Worm (Caenorhabditis elegans) whole organism, late embryonic: ENCODE measurements around the gene cnc-2.

Experiments used
- C08G9.2 ChIP-seq: sonication (generic microtip); optimal IDR thresholded peaks from 2 replicates; lab custom pipeline; 2016; ENCODE audit warnings: mild to moderate bottlenecking, missing genetic modification characterization, moderate library complexity, missing compliant biosample characterization
- F13H6.1 ChIP-seq: sonication (generic microtip); optimal IDR thresholded peaks from 2 replicates; lab custom pipeline; 2016; ENCODE audit warnings: missing genetic modification characterization, missing compliant biosample characterization
- K02D7.2 ChIP-seq: sonication (generic microtip); optimal IDR thresholded peaks from 2 replicates; lab custom pipeline; 2017; ENCODE audit warnings: mild to moderate bottlenecking, missing genetic modification characterization, missing compliant biosample characterization
- Y22D7AL.16 ChIP-seq: sonication (generic microtip); optimal IDR thresholded peaks from 2 replicates; lab custom pipeline; 2016; ENCODE audit warnings: missing genetic modification characterization, missing compliant biosample characterization
- ahr-1 ChIP-seq: sonication (generic microtip); optimal IDR thresholded peaks from 2 replicates; lab custom pipeline; 2016; ENCODE audit warnings: missing genetic modification characterization, missing compliant biosample characterization
- ceh-14 ChIP-seq: sonication (generic microtip); optimal IDR thresholded peaks from 2 replicates; lab custom pipeline; 2016; ENCODE audit warnings: missing genotype, missing genetic modification characterization, missing compliant biosample characterization
- ceh-18 ChIP-seq: sonication (generic microtip); optimal IDR thresholded peaks from 2 replicates; lab custom pipeline; 2016; ENCODE audit warnings: missing genetic modification characterization, missing compliant biosample characterization
- ceh-22 ChIP-seq: sonication (generic microtip); optimal IDR thresholded peaks from 2 replicates; lab custom pipeline; 2017; ENCODE audit warnings: missing biosample characterization, missing genetic modification characterization
- ceh-24 ChIP-seq: sonication (generic microtip); optimal IDR thresholded peaks from 2 replicates; lab custom pipeline; 2016; ENCODE audit warnings: mild to moderate bottlenecking, missing genetic modification characterization, missing compliant biosample characterization
- ceh-31 ChIP-seq: sonication (generic microtip); optimal IDR thresholded peaks from 2 replicates; lab custom pipeline; 2016; ENCODE audit warnings: missing genetic modification characterization, missing compliant biosample characterization
- ceh-34 ChIP-seq: sonication (generic microtip); optimal IDR thresholded peaks from 2 replicates; lab custom pipeline; 2016; ENCODE audit warnings: mild to moderate bottlenecking, missing genetic modification characterization, missing compliant biosample characterization
- dve-1 ChIP-seq: sonication (generic microtip); optimal IDR thresholded peaks from 2 replicates; lab custom pipeline; 2017; ENCODE audit warnings: antibody characterized with exemption, mild to moderate bottlenecking, missing genetic modification characterization, missing compliant biosample characterization
- ets-4 ChIP-seq: sonication (generic microtip); optimal IDR thresholded peaks from 2 replicates; lab custom pipeline; 2016; ENCODE audit warnings: missing genetic modification characterization, missing compliant biosample characterization
- eyg-1 ChIP-seq: sonication (generic microtip); optimal IDR thresholded peaks from 2 replicates; lab custom pipeline; 2016; ENCODE audit warnings: missing genotype, missing genetic modification characterization, missing compliant biosample characterization
- fax-1 ChIP-seq: sonication (generic microtip); optimal IDR thresholded peaks from 2 replicates; lab custom pipeline; 2016; ENCODE audit warnings: missing genotype, missing genetic modification characterization, missing compliant biosample characterization
- fkh-10 ChIP-seq: fragments of 150-350 bp; optimal IDR thresholded peaks from 2 replicates; lab custom pipeline; 2014; ENCODE audit warnings: missing biosample characterization, missing genetic modification reagents, missing genetic modification characterization
- hlh-15 ChIP-seq: sonication (generic microtip); optimal IDR thresholded peaks from 2 replicates; lab custom pipeline; 2016; ENCODE audit warnings: missing genetic modification characterization, missing compliant biosample characterization
- hlh-6 ChIP-seq: sonication (generic microtip); optimal IDR thresholded peaks from 2 replicates; lab custom pipeline; 2016; ENCODE audit warnings: missing genotype, missing genetic modification characterization, missing compliant biosample characterization
- hlh-8 ChIP-seq: sonication (generic microtip); optimal IDR thresholded peaks from 2 replicates; lab custom pipeline; 2016; ENCODE audit warnings: missing genotype, missing genetic modification characterization, missing compliant biosample characterization
- nfya-1 ChIP-seq: sonication (generic microtip); optimal IDR thresholded peaks from 2 replicates; lab custom pipeline; 2017; ENCODE audit warnings: missing genetic modification characterization, mild to moderate bottlenecking, missing compliant biosample characterization, antibody characterized with exemption, moderate library complexity
- nhr-11 ChIP-seq: fragments of 150-350 bp; optimal IDR thresholded peaks from 2 replicates; lab custom pipeline; 2014; ENCODE audit warnings: missing biosample characterization, missing genetic modification characterization
- nhr-232 ChIP-seq: sonication (generic microtip); optimal IDR thresholded peaks from 2 replicates; lab custom pipeline; 2016; ENCODE audit warnings: missing genetic modification characterization, missing compliant biosample characterization
- odd-2 ChIP-seq: sonication (generic microtip); optimal IDR thresholded peaks from 2 replicates; lab custom pipeline; 2017; ENCODE audit warnings: antibody characterized with exemption, mild to moderate bottlenecking, missing genetic modification characterization, missing compliant biosample characterization
- pag-3 ChIP-seq: sonication (generic microtip); optimal IDR thresholded peaks from 2 replicates; lab custom pipeline; 2016; ENCODE audit warnings: missing compliant biosample characterization, missing genetic modification characterization, borderline replicate concordance
- pha-2 ChIP-seq: sonication (generic microtip); optimal IDR thresholded peaks from 2 replicates; lab custom pipeline; 2017; ENCODE audit warnings: mild to moderate bottlenecking, missing genetic modification characterization, missing compliant biosample characterization
- pha-4 ChIP-seq: fragments of 150-350 bp; optimal IDR thresholded peaks from 2 replicates; lab custom pipeline; 2018; ENCODE audit warnings: missing biosample characterization, missing genetic modification reagents, missing genetic modification characterization
- sox-2 ChIP-seq: fragments of 200-800 bp; sonication (Bioruptor generic); IDR thresholded peaks from 2 replicates; pipeline ENCODE4 v1.3.6; 2022; ENCODE audit warnings: missing genetic modification reagents, missing genetic modification characterization, missing compliant biosample characterization
- syd-9 ChIP-seq: sonication (generic microtip); optimal IDR thresholded peaks from 2 replicates; lab custom pipeline; 2016; ENCODE audit warnings: mild to moderate bottlenecking, missing genetic modification characterization, moderate library complexity, missing compliant biosample characterization
- unc-42 ChIP-seq: sonication (generic microtip); optimal IDR thresholded peaks from 2 replicates; lab custom pipeline; 2016; ENCODE audit warnings: missing genotype, missing genetic modification characterization, missing compliant biosample characterization
- unc-86 ChIP-seq: sonication (generic microtip); optimal IDR thresholded peaks from 2 replicates; lab custom pipeline; 2016; ENCODE audit warnings: missing genetic modification characterization, missing compliant biosample characterization
- zip-5 ChIP-seq: sonication (generic microtip); optimal IDR thresholded peaks from 2 replicates; lab custom pipeline; 2016; ENCODE audit warnings: missing genetic modification characterization, missing compliant biosample characterization

cnc-2 gene

DNA sequence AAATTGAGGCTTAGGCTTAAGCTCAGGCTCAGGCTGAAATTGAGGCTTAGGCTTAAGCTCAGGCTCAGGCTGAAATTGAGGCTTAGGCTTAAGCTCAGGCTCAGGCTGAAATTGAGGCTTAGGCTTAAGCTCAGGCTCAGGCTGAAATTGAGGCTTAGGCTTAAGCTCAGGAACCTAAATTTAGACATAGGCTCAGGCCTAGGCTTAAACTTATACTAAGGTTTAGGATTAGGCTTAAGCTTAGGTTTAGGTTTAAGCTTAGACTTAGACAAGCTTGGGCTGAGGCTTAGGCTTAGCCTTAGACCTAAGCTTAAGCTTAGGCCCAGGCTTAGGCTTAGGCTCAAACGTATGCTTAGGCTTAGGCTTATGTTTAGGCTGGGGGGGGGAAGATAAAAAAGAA, 40.9 kb upstream of the cnc-2 start:
- TF ChIP-seq dve-1 (tag; lab: Kevin White, UChicago): peak; percentile 70
- TF ChIP-seq, all 69 proteins: peak for 1; not testable (repeated sequence) for 68

DNA sequence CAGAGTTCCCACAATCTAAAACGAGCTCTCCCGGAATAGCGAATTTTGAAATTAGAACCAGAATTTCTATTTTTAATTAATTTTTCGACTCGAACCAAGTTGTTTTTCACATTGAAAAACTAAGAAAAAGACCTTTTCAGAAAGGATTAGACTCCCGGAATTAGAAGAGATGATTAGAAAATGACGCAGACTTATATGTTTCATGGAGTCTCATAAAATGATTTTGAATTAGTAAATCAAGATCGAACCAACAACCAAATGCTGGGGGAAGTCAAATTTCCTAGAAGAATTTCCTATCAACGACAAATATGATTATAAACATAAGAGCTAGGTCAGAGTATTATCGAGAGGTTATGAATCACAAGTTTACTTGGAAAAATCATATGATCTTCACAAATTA, 38.7 kb upstream of the cnc-2 start:
- TF ChIP-seq fax-1 (no peak), pag-3 (tag; lab: Kevin White, UChicago) (no peak), ceh-31 (tag; lab: Kevin White, UChicago) (no peak), ceh-22 (tag; lab: Kevin White, UChicago) (no peak)
- TF ChIP-seq, all 69 proteins: peak for 0

DNA sequence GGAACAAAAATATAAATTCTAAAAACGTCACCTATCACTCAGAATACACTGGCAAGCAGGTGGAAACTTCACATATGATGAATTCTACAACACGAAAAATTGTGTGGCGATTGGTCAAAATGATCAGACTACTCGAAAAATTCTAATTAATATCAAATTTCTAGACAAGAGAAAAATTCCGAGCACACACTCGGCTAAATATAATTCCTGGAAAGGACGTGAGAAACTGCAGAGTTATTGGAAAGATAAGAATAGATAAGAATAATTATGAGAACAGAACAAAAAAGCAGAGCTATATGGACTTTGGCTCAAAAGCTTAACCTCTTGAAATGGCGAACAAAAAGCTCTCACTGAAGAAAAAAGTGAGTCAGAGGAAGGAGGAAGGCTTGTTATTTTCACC, 37.3 kb upstream of the cnc-2 start:
- TF ChIP-seq odd-2 (tag; lab: Kevin White, UChicago) (no peak), hlh-6 (tag; lab: Kevin White, UChicago) (no peak), zip-5 (tag; lab: Kevin White, UChicago) (no peak), ceh-22 (tag; lab: Kevin White, UChicago) (no peak), unc-86 (no peak), pha-2 (tag; lab: Kevin White, UChicago) (no peak), ceh-31 (tag; lab: Kevin White, UChicago) (no peak), nhr-232 (tag; lab: Kevin White, UChicago) (no peak), ahr-1 (tag; lab: Kevin White, UChicago) (no peak), ceh-14 (no peak), ceh-34 (tag; lab: Kevin White, UChicago) (no peak), sox-2 (GFP tag; lab: Robert Waterston, UW) (no peak), ets-4 (tag; lab: Kevin White, UChicago) (no peak), K02D7.2 (tag; lab: Kevin White, UChicago) (no peak), ceh-24 (tag; lab: Kevin White, UChicago) (no peak), syd-9 (tag; lab: Kevin White, UChicago) (no peak), hlh-8 (tag; lab: Kevin White, UChicago) (no peak), nhr-11 (tag; lab: Kevin White, UChicago) (no peak), nfya-1 (tag; lab: Kevin White, UChicago) (no peak), dve-1 (tag; lab: Kevin White, UChicago) (no peak)
- TF ChIP-seq, all 69 proteins: peak for 0

DNA sequence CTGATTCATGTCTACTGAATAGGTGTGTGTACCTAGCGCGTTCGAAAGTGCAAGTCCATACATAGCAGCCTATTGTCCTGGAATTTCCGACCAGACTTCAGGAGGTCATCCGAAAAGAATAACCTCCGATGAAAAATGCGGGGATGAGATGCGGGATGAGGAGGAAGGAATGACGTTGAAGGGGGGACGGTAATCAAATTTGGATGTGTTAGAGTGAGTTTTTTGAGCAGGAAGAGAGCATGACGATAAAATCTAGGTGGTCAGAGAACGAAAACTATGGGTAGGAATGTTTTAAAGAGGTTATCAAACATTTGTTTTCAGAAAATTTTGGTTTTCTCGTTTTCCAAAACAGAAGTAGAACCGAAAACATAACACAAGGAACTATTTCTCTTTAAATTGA, 36.0 kb upstream of the cnc-2 start:
- TF ChIP-seq nhr-11 (tag; lab: Kevin White, UChicago): no peak
- TF ChIP-seq fkh-10 (GFP tag; lab: Kevin White, UChicago): no peak
- TF ChIP-seq hlh-6 (tag; lab: Kevin White, UChicago): no peak
- no peak for TF ChIP-seq C08G9.2
- no peak for TF ChIP-seq F13H6.1 (tag; lab: Kevin White, UChicago)
- peak; percentile 67 for TF ChIP-seq unc-42 (tag; lab: Kevin White, UChicago)
- TF ChIP-seq Y22D7AL.16 (tag; lab: Kevin White, UChicago): no peak
- TF ChIP-seq, all 69 proteins: peak for 1

DNA sequence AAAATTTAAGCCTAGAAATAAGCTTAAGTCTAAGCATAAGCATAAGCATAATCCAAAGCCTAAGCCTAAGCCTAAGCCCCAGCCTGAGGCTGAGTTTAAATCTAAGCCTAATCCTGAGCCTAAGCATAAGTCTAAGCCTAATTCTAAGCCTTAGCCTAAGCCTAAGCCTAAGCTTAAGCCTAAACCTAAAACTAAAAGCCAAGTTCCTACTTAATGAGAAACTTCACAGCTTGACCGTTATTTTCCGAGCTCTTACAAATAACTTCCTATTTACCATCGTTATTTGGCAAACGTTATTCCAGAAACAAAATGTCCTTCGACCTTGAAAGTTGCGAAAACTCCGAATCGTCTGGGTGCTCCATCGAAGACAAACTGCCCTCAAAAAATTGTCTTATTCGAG, 31.8 kb upstream of the cnc-2 start, which contains the start of gene C38C3.4:
C38C3.4 (plus strand) TSS at position 301 of the 400 bp plus-strand sequence.
- TF ChIP-seq eyg-1: no peak
- no peak for TF ChIP-seq hlh-15 (tag; lab: Kevin White, UChicago)
- peak; percentile 42 for TF ChIP-seq dve-1 (tag; lab: Kevin White, UChicago)
- no peak for TF ChIP-seq nhr-232 (tag; lab: Kevin White, UChicago)

DNA sequence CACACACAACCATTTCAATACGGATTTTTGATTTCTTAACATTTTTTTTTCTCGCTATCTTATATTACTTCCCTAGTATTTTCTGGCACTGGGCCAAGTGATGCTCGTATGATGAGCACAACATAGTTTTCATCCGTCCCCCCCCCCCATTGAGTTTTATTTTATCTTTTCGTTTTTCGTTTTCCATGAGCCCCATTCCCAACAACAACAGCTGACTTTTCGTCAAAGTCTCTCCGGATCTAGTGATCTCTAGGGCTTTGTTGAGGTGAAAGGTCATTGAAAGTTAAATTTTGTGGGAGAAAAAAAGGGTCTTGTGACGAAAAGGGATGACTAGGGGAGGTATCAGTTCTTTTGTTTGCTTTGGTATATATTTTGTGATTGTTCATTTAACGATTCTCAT, 30.9 kb upstream of the cnc-2 start:
- TF ChIP-seq ceh-18 (tag; lab: Kevin White, UChicago) (peak; percentile 60), pha-4 (tag; lab: Kevin White, UChicago) (no peak)
- TF ChIP-seq, all 69 proteins: peak for 1
